Fruit fly (Drosophila melanogaster) whole organism, embryonic: ENCODE results near the gene CG14220.

ENCODE experiments used
- Ada2b ChIP-seq: fragments of 200-800 bp; sonication (Bioruptor generic); IDR thresholded peaks from 2 replicates; pipeline ENCODE4 v1.3.6; 2022; ENCODE audit warnings: missing biosample characterization, missing genetic modification characterization
- Asciz ChIP-seq: fragments of 200-800 bp; sonication (Bioruptor generic); optimal IDR thresholded peaks from 2 replicates; lab custom pipeline; 2017; ENCODE audit warnings: missing biosample characterization, mild to moderate bottlenecking, missing genetic modification characterization, missing genetic modification reagents
- BEAF-32 ChIP-seq: fragments of 200-800 bp; sonication (Bioruptor generic); optimal IDR thresholded peaks from 3 replicates; lab custom pipeline; 2017; ENCODE audit warnings: missing biosample characterization, missing genetic modification characterization, mild to moderate bottlenecking, moderate library complexity, missing genetic modification reagents
- CG10366 ChIP-seq: fragments of 200-800 bp; sonication (Bioruptor generic); IDR thresholded peaks from 2 replicates; pipeline ENCODE4 v1.3.6; 2022; ENCODE audit warnings: missing biosample characterization, missing genetic modification characterization
- CG10565 ChIP-seq: fragments of 200-800 bp; sonication (Bioruptor generic); optimal IDR thresholded peaks from 3 replicates; lab custom pipeline; 2016; ENCODE audit warnings: missing biosample characterization, mild to moderate bottlenecking, missing genetic modification characterization
- CG10654 ChIP-seq: fragments of 200-800 bp; sonication (Bioruptor generic); optimal IDR thresholded peaks from 2 replicates; lab custom pipeline; 2016; ENCODE audit warnings: missing biosample characterization, missing genetic modification characterization
- CG13894 ChIP-seq: fragments of 200-800 bp; sonication (Bioruptor generic); optimal IDR thresholded peaks from 3 replicates; lab custom pipeline; 2018; ENCODE audit warnings: missing biosample characterization, mild to moderate bottlenecking, missing genetic modification characterization, moderate library complexity
- CG14710 ChIP-seq: fragments of 200-800 bp; sonication (Bioruptor generic); optimal IDR thresholded peaks from 3 replicates; lab custom pipeline; 2019; ENCODE audit warnings: missing biosample characterization, mild to moderate bottlenecking, missing genetic modification characterization, moderate library complexity
- CG3281 ChIP-seq: fragments of 200-800 bp; sonication (Bioruptor generic); optimal IDR thresholded peaks from 3 replicates; lab custom pipeline; 2017; ENCODE audit warnings: missing biosample characterization, mild to moderate bottlenecking, missing genetic modification characterization
- CG3726 ChIP-seq: fragments of 200-800 bp; sonication (Bioruptor generic); IDR thresholded peaks from 3 replicates; pipeline ENCODE4, ENCODE4 v1.3.6; 2022; ENCODE audit warnings: missing biosample characterization, missing genetic modification characterization
- CG3838 ChIP-seq: fragments of 200-800 bp; sonication (Bioruptor generic); optimal IDR thresholded peaks from 3 replicates; lab custom pipeline; 2016; ENCODE audit warnings: missing biosample characterization, missing genetic modification characterization
- CG6683 ChIP-seq: fragments of 200-800 bp; sonication (Bioruptor generic); optimal IDR thresholded peaks from 2 replicates; lab custom pipeline; 2017; ENCODE audit warnings: missing biosample characterization, mild to moderate bottlenecking, missing genetic modification characterization, missing genetic modification reagents
- CG6765 ChIP-seq: fragments of 200-800 bp; sonication (Bioruptor generic); optimal IDR thresholded peaks from 3 replicates; lab custom pipeline; 2017; ENCODE audit warnings: missing biosample characterization, mild to moderate bottlenecking, missing genetic modification characterization
- CG7357 ChIP-seq: fragments of 200-800 bp; sonication (Bioruptor generic); IDR thresholded peaks from 3 replicates; pipeline ENCODE4 v1.3.6; 2022; ENCODE audit warnings: missing biosample characterization, missing genetic modification characterization
- Dad ChIP-seq: fragments of 200-800 bp; sonication (Bioruptor generic); optimal IDR thresholded peaks from 3 replicates; lab custom pipeline; 2016; ENCODE audit warnings: missing biosample characterization, missing genetic modification characterization
- Dbx ChIP-seq: fragments of 200-800 bp; sonication (Bioruptor generic); IDR thresholded peaks from 3 replicates; pipeline ENCODE4 v1.3.6; 2022; ENCODE audit warnings: missing biosample characterization, missing genetic modification characterization
- Dfd ChIP-seq, 2 experiments: fragments of >200 bp; optimal IDR thresholded peaks; 2 replicates each; lab custom pipeline; 2017; ENCODE audit warnings: missing biosample characterization in 2 of 2, missing genetic modification characterization in 2 of 2
- Gsc ChIP-seq: fragments of 200-800 bp; sonication (Bioruptor generic); IDR thresholded peaks from 2 replicates; pipeline ENCODE4 v1.3.6; 2022; ENCODE audit warnings: missing biosample characterization, missing genetic modification characterization
- HHEX ChIP-seq: fragments of 200-800 bp; sonication (Bioruptor generic); optimal IDR thresholded peaks from 3 replicates; lab custom pipeline; 2017; ENCODE audit warnings: missing biosample characterization, mild to moderate bottlenecking, missing genetic modification characterization, missing genetic modification reagents
- MESR4 ChIP-seq: fragments of 200-800 bp; sonication (Bioruptor generic); optimal IDR thresholded peaks from 2 replicates; lab custom pipeline; 2018; ENCODE audit warnings: missing biosample characterization, mild to moderate bottlenecking, missing genetic modification characterization, moderate library complexity
- Nf-YC ChIP-seq: fragments of 200-800 bp; optimal IDR thresholded peaks from 3 replicates; lab custom pipeline; 2019; ENCODE audit warnings: missing biosample characterization, mild to moderate bottlenecking, missing genetic modification characterization, moderate library complexity
- Oli ChIP-seq: fragments of 200-800 bp; sonication (Bioruptor generic); optimal IDR thresholded peaks from 2 replicates; lab custom pipeline; 2018; ENCODE audit warnings: missing biosample characterization, mild to moderate bottlenecking, missing genetic modification characterization, moderate library complexity
- Ptx1 ChIP-seq: fragments of 200-800 bp; sonication (Bioruptor generic); IDR thresholded peaks from 2 replicates; pipeline ENCODE4 v1.3.6; 2022; ENCODE audit warnings: missing biosample characterization, missing genetic modification characterization
- Side ChIP-seq: fragments of 200-800 bp; sonication (Bioruptor generic); optimal IDR thresholded peaks from 2 replicates; lab custom pipeline; 2016; ENCODE audit warnings: missing biosample characterization, missing genetic modification characterization
- Tbp ChIP-seq: fragments of >200 bp; optimal IDR thresholded peaks from 2 replicates; lab custom pipeline; 2018; ENCODE audit warnings: missing biosample characterization, missing genetic modification characterization
- Usf ChIP-seq: fragments of 200-800 bp; sonication (Bioruptor generic); optimal IDR thresholded peaks from 2 replicates; lab custom pipeline; 2017; ENCODE audit warnings: missing genotype, missing biosample characterization, missing genetic modification characterization
- abd-A ChIP-seq: fragments of 200-800 bp; sonication (Bioruptor generic); optimal IDR thresholded peaks from 3 replicates; lab custom pipeline; 2019; ENCODE audit warnings: missing biosample characterization, mild to moderate bottlenecking, missing genetic modification characterization, moderate library complexity
- corto ChIP-seq: fragments of 200-800 bp; sonication (Bioruptor generic); optimal IDR thresholded peaks from 2 replicates; lab custom pipeline; 2016; ENCODE audit warnings: missing biosample characterization, mild to moderate bottlenecking, missing genetic modification characterization, moderate library complexity
- croc ChIP-seq: fragments of 200-800 bp; sonication (Bioruptor generic); conservative IDR thresholded peaks from 3 replicates; pipeline ENCODE4 v1.3.6; 2022; ENCODE audit warnings: missing biosample characterization, missing genetic modification characterization
- dati ChIP-seq: fragments of 200-800 bp; sonication (Bioruptor generic); IDR thresholded peaks from 2 replicates; pipeline ENCODE4 v1.3.6; 2022; ENCODE audit warnings: missing biosample characterization, missing genetic modification characterization
- ems ChIP-seq: fragments of 200-800 bp; sonication (Bioruptor generic); optimal IDR thresholded peaks from 3 replicates; lab custom pipeline; 2016; ENCODE audit warnings: missing biosample characterization, missing genetic modification characterization
- esg ChIP-seq: fragments of 200-800 bp; sonication (Bioruptor generic); conservative IDR thresholded peaks from 2 replicates; pipeline ENCODE4 v1.3.6; 2022; ENCODE audit warnings: missing biosample characterization, missing genetic modification characterization
- fd64A ChIP-seq: fragments of 200-800 bp; sonication (Bioruptor generic); optimal IDR thresholded peaks from 3 replicates; lab custom pipeline; 2018; ENCODE audit warnings: missing biosample characterization, mild to moderate bottlenecking, missing genetic modification characterization
- ftz-f1 ChIP-seq: fragments of 200-800 bp; sonication (Bioruptor generic); optimal IDR thresholded peaks from 2 replicates; lab custom pipeline; 2016; ENCODE audit warnings: missing biosample characterization, missing genetic modification characterization
- gfzf ChIP-seq: fragments of 200-800 bp; sonication (Bioruptor generic); optimal IDR thresholded peaks from 2 replicates; lab custom pipeline; 2016; ENCODE audit warnings: missing biosample characterization, mild to moderate bottlenecking, missing genetic modification characterization, moderate library complexity
- kah ChIP-seq: fragments of 200-800 bp; sonication (Bioruptor generic); optimal IDR thresholded peaks from 2 replicates; lab custom pipeline; 2018; ENCODE audit warnings: missing biosample characterization, mild to moderate bottlenecking, missing genetic modification characterization
- luna ChIP-seq: fragments of 200-800 bp; sonication (Bioruptor generic); optimal IDR thresholded peaks from 2 replicates; lab custom pipeline; 2016; ENCODE audit warnings: missing biosample characterization, missing genetic modification characterization
- pb ChIP-seq: fragments of 200-800 bp; sonication (Bioruptor generic); optimal IDR thresholded peaks from 3 replicates; lab custom pipeline; 2016; ENCODE audit warnings: missing biosample characterization, missing genetic modification characterization
- pho ChIP-seq: fragments of 200-800 bp; sonication (Bioruptor generic); optimal IDR thresholded peaks from 2 replicates; lab custom pipeline; 2016; ENCODE audit warnings: missing biosample characterization, missing genetic modification characterization
- phol ChIP-seq: fragments of 200-800 bp; sonication (Bioruptor generic); optimal IDR thresholded peaks from 3 replicates; lab custom pipeline; 2018; ENCODE audit warnings: missing biosample characterization, mild to moderate bottlenecking, missing genetic modification characterization, moderate library complexity
- ranshi ChIP-seq: fragments of 200-800 bp; sonication (Bioruptor generic); IDR thresholded peaks from 2 replicates; pipeline ENCODE4 v1.3.6; 2022; ENCODE audit warnings: missing biosample characterization, missing genetic modification characterization
- row ChIP-seq: fragments of 200-800 bp; sonication (Bioruptor generic); IDR thresholded peaks from 3 replicates; pipeline ENCODE4 v1.3.6; 2022; ENCODE audit warnings: missing biosample characterization, missing genetic modification characterization
- sens-2 ChIP-seq: fragments of 200-800 bp; sonication (Bioruptor generic); IDR thresholded peaks from 2 replicates; pipeline ENCODE4 v1.3.6; 2022; ENCODE audit warnings: missing biosample characterization, missing genetic modification characterization
- slbo ChIP-seq: fragments of 200-800 bp; sonication (Bioruptor generic); IDR thresholded peaks from 2 replicates; pipeline ENCODE4 v1.3.6; 2022; ENCODE audit warnings: missing biosample characterization, missing genetic modification characterization
- so ChIP-seq: fragments of 200-800 bp; sonication (Bioruptor generic); IDR thresholded peaks from 3 replicates; pipeline ENCODE4 v1.3.6; 2022; ENCODE audit warnings: missing biosample characterization, missing genetic modification characterization
- sqz ChIP-seq: fragments of 200-800 bp; sonication (Bioruptor generic); optimal IDR thresholded peaks from 3 replicates; lab custom pipeline; 2018; ENCODE audit warnings: missing biosample characterization, mild to moderate bottlenecking, missing genetic modification characterization
- sug ChIP-seq: fragments of 200-800 bp; optimal IDR thresholded peaks from 2 replicates; lab custom pipeline; 2019; ENCODE audit warnings: missing biosample characterization, mild to moderate bottlenecking, missing genetic modification characterization, moderate library complexity
- tll ChIP-seq, 2 experiments: fragments of 200-800 bp in 1 of 2; fragments of >200 bp in 1 of 2; sonication (Bioruptor generic) in 1 of 2; optimal IDR thresholded peaks; 2 replicates each; lab custom pipeline; 2017 to 2019; ENCODE audit warnings: missing biosample characterization in 2 of 2, missing genetic modification characterization in 2 of 2, mild to moderate bottlenecking in 1 of 2, moderate library complexity in 1 of 2
- trh ChIP-seq: fragments of 200-800 bp; sonication (Bioruptor generic); optimal IDR thresholded peaks from 2 replicates; lab custom pipeline; 2016; ENCODE audit warnings: missing biosample characterization, missing genetic modification characterization
- twi ChIP-seq: fragments of 200-800 bp; optimal IDR thresholded peaks from 2 replicates; lab custom pipeline; 2019; ENCODE audit warnings: missing biosample characterization, mild to moderate bottlenecking, missing genetic modification characterization, moderate library complexity
- wor ChIP-seq: fragments of 200-800 bp; sonication (Bioruptor generic); IDR thresholded peaks from 2 replicates; pipeline ENCODE4 v1.3.6; 2022; ENCODE audit warnings: missing biosample characterization, missing genetic modification characterization

CG14220 gene

DNA sequence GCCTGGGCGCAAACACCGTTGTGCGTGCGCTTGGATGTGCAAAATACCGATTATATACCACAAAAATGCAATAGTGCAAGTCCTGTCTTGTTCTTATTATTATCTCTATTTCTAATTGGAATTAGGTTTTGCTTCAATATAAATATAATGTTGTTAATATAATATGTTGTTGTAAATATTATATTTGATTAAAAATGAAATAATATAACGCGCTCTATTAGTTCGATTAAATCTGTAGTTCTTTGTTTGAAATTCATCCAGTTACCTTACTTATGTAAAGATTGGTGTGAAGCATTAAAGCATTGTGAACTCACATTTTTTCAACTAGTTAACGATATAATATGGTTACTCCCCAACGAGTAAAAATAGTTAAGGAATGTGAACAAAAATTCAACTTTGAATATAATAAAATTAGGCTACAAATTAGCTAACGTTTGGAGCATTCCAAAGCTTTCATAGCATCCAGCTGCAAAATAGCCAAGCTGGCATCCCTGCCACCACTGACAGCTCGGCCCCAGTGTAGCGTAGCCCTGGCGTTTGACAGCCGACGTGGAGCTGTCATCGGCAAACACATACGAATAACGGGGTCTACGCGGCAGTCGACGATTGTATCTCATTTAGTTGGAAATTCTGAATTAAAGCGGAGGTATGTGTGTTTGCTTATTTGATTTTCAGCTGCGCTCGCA lies 41.3 kb upstream of the CG14220 start, which contains the start of the genes CG12237 and Sec61gamma:
Gene CG12237 (minus strand): TSS at position 51 of the 686 bp plus-strand sequence.
Gene Sec61gamma (plus strand): TSS at position 509 of the 686 bp plus-strand sequence.
- no peak for TF ChIP-seq corto (GFP tag; lab: Kevin White, UChicago)
- TF ChIP-seq CG3281 (GFP tag; lab: Kevin White, UChicago): peak; percentile 66
- peak; percentile 89 for TF ChIP-seq row (GFP tag; lab: Robert Waterston, UW)
- TF ChIP-seq CG10366: peak; percentile 21; the same call in 1 of the 2 replicates
- no peak for TF ChIP-seq sqz
- TF ChIP-seq phol (tag; lab: Kevin White, UChicago): peak; percentile 33
- no peak for TF ChIP-seq wor
- TF ChIP-seq fd64A: no peak
- no peak for TF ChIP-seq kah
- no peak for TF ChIP-seq twi (tag; lab: Kevin White, UChicago)
- no peak for TF ChIP-seq Oli (tag; lab: Kevin White, UChicago)
- TF ChIP-seq tll (GFP tag; optimal IDR thresholded peaks at IDR 0.05; lab: Kevin White, UChicago): no peak
- TF ChIP-seq croc (GFP tag; lab: Robert Waterston, UW): no peak
- TF ChIP-seq abd-A (tag; lab: Kevin White, UChicago): no peak
- peak; percentile 10 for TF ChIP-seq pho (GFP tag; lab: Kevin White, UChicago)
- peak; percentile 0 for TF ChIP-seq Side
- peak; percentile 44 for TF ChIP-seq sug
- no peak for TF ChIP-seq esg (GFP tag; lab: Robert Waterston, UW)
- no peak for TF ChIP-seq sens-2
- TF ChIP-seq Dad: peak; percentile 24
- peak; percentile 53; the same call in 2 of the 3 replicates for TF ChIP-seq Dbx (GFP tag; lab: Robert Waterston, UW)
- no peak for TF ChIP-seq dati (GFP tag; lab: Robert Waterston, UW)
- TF ChIP-seq ftz-f1 (GFP tag; lab: Kevin White, UChicago): peak; percentile 20
- no peak for TF ChIP-seq CG10565 (GFP tag; lab: Kevin White, UChicago)
- TF ChIP-seq pb (GFP tag; lab: Kevin White, UChicago): no peak
- TF ChIP-seq CG13894 (tag; lab: Kevin White, UChicago): peak; percentile 61
- TF ChIP-seq CG6765: no peak
- peak; percentile 58 for TF ChIP-seq slbo (GFP tag; lab: Robert Waterston, UW)
- peak; percentile 84 for TF ChIP-seq MESR4
- TF ChIP-seq Asciz (GFP tag; lab: Kevin White, UChicago): no peak
- peak; percentile 3 for TF ChIP-seq CG10654
- TF ChIP-seq Usf (GFP tag; lab: Kevin White, UChicago): no peak
- no peak for TF ChIP-seq CG3838
- TF ChIP-seq CG3726 (GFP tag; lab: Robert Waterston, UW): no peak
- TF ChIP-seq BEAF-32 (GFP tag; lab: Kevin White, UChicago): peak; percentile 44
- no peak for TF ChIP-seq trh (GFP tag; lab: Kevin White, UChicago)
- peak; percentile 39 for TF ChIP-seq gfzf
- no peak for TF ChIP-seq Dfd (GFP tag; optimal IDR thresholded peaks at IDR 0.05; lab: Kevin White, UChicago)
- TF ChIP-seq luna (GFP tag; lab: Kevin White, UChicago): no peak
- TF ChIP-seq CG6683 (GFP tag; lab: Kevin White, UChicago): no peak
- TF ChIP-seq ranshi (GFP tag; lab: Robert Waterston, UW): no peak
- TF ChIP-seq ems (GFP tag; lab: Kevin White, UChicago): peak; percentile 1
- no peak for TF ChIP-seq Ptx1
- peak; percentile 60 for TF ChIP-seq CG14710 (tag; lab: Kevin White, UChicago)
- no peak for TF ChIP-seq Tbp (GFP tag; lab: Kevin White, UChicago)
- peak; percentile 11 for TF ChIP-seq HHEX
- TF ChIP-seq Nf-YC: peak; percentile 39
- TF ChIP-seq so (GFP tag; lab: Robert Waterston, UW): 0 out of 3 replicates have a peak, but pooled peaks have one; percentile 44
- no peak for TF ChIP-seq Gsc (GFP tag; lab: Robert Waterston, UW)
- no peak for TF ChIP-seq Ada2b (GFP tag; lab: Robert Waterston, UW)
- no peak for TF ChIP-seq CG7357 (GFP tag; lab: Robert Waterston, UW)
